Fruit fly (Drosophila melanogaster): ENCODE measurements around the gene Acbp2.

The Acbp2 gene

dm6 chr3L:7125289-7125955 is 6.2 kb upstream of the Acbp2 start, which contains the start of the genes msl-3 and BBS1 (continued):
- TF ChIP-seq CG10565 (GFP tag; optimal IDR thresholded peaks at IDR 0.05), result no peak
- TF ChIP-seq eyg (GFP tag; optimal IDR thresholded peaks at IDR 0.05), result no peak
- TF ChIP-seq CG12659 (GFP tag; optimal IDR thresholded peaks at IDR 0.05), result peak; percentile 56
- no peak for TF ChIP-seq CG13775 (GFP tag; optimal IDR thresholded peaks at IDR 0.05)
- no peak for TF ChIP-seq Meics (GFP tag; optimal IDR thresholded peaks at IDR 0.05)
- no peak for TF ChIP-seq gro (GFP tag; optimal IDR thresholded peaks at IDR 0.05)
- TF ChIP-seq CG1529 (GFP tag; optimal IDR thresholded peaks at IDR 0.05), result no peak
- TF ChIP-seq CG12942 (GFP tag; optimal IDR thresholded peaks at IDR 0.05), result no peak
- no peak for TF ChIP-seq sr (GFP tag; IDR thresholded peaks at IDR 0.05)
- no peak for TF ChIP-seq Hsf (GFP tag; optimal IDR thresholded peaks at IDR 0.05)
- no peak for TF ChIP-seq lola (GFP tag; optimal IDR thresholded peaks at IDR 0.05)
- no peak for TF ChIP-seq CG1233 (GFP tag; optimal IDR thresholded peaks at IDR 0.05)
- no peak for TF ChIP-seq corto (GFP tag; optimal IDR thresholded peaks at IDR 0.05)
- no peak for TF ChIP-seq lov (optimal IDR thresholded peaks at IDR 0.05)
- TF ChIP-seq lov (GFP tag; IDR thresholded peaks at IDR 0.05), result no peak
- TF ChIP-seq CG16815 (GFP tag; optimal IDR thresholded peaks at IDR 0.05), result no peak
- TF ChIP-seq chinmo (GFP tag; IDR thresholded peaks at IDR 0.05; ENCODE audit: partially characterized antibody), result no peak
- no peak for TF ChIP-seq CG4282 (GFP tag; optimal IDR thresholded peaks at IDR 0.05)
- no peak for TF ChIP-seq CG17802 (tag; optimal IDR thresholded peaks at IDR 0.05)
- TF ChIP-seq trh (GFP tag; optimal IDR thresholded peaks at IDR 0.05), result no peak
- TF ChIP-seq abd-A (tag; optimal IDR thresholded peaks at IDR 0.05), result no peak
- no peak; the same call in 2 of the 3 replicates for TF ChIP-seq CG11695 (GFP tag; IDR thresholded peaks at IDR 0.05)
- no peak for TF ChIP-seq Dip2 (GFP tag; IDR thresholded peaks at IDR 0.05)
- TF ChIP-seq Hmx (GFP tag; optimal IDR thresholded peaks at IDR 0.05), result no peak
- TF ChIP-seq CG11247 (GFP tag; IDR thresholded peaks at IDR 0.05), result no peak
- TF ChIP-seq grn (GFP tag; optimal IDR thresholded peaks at IDR 0.05), result no peak
- TF ChIP-seq CG18262 (tag; optimal IDR thresholded peaks at IDR 0.05), result no peak
- no peak for TF ChIP-seq ara (GFP tag; IDR thresholded peaks at IDR 0.05)
- peak; percentile 72 for TF ChIP-seq amos (GFP tag; IDR thresholded peaks at IDR 0.05; ENCODE audit: partially characterized antibody)
- peak; percentile 65 for TF ChIP-seq Scr (GFP tag; IDR thresholded peaks at IDR 0.05; ENCODE audit: partially characterized antibody)
- no peak for TF ChIP-seq ind (GFP tag; optimal IDR thresholded peaks at IDR 0.05)
- TF ChIP-seq dimm (GFP tag; IDR thresholded peaks at IDR 0.05), result no peak
- no peak for TF ChIP-seq CG3065 (GFP tag; optimal IDR thresholded peaks at IDR 0.05)
- peak; percentile 33; the same call in 1 of the 2 replicates for TF ChIP-seq inv (GFP tag; IDR thresholded peaks at IDR 0.05; ENCODE audit: partially characterized antibody)
- TF ChIP-seq Camta (GFP tag; optimal IDR thresholded peaks at IDR 0.05), result no peak
- peak; percentile 40 for TF ChIP-seq HmgZ (tag; optimal IDR thresholded peaks at IDR 0.05)
- no peak for TF ChIP-seq Hand (GFP tag; optimal IDR thresholded peaks at IDR 0.05)
- TF ChIP-seq HLH4C (GFP tag; IDR thresholded peaks at IDR 0.05; ENCODE audit: partially characterized antibody), result peak; percentile 81
- TF ChIP-seq ftz-f1 (GFP tag; optimal IDR thresholded peaks at IDR 0.05), result peak; percentile 34
- TF ChIP-seq emc (GFP tag; optimal IDR thresholded peaks at IDR 0.05), result no peak
- no peak for TF ChIP-seq ERR (GFP tag; optimal IDR thresholded peaks at IDR 0.05)
- 0 out of 2 replicates have a peak, but pooled peaks have one; percentile 4 for TF ChIP-seq Rfx (GFP tag; IDR thresholded peaks at IDR 0.05)
- TF ChIP-seq CG15601 (tag; optimal IDR thresholded peaks at IDR 0.05), result peak; percentile 66
- TF ChIP-seq CG16779 (GFP tag; IDR thresholded peaks at IDR 0.05), result no peak
- TF ChIP-seq CG32772 (GFP tag; IDR thresholded peaks at IDR 0.05), result no peak
- TF ChIP-seq CG17186 (GFP tag; optimal IDR thresholded peaks at IDR 0.05), result peak; percentile 39
- TF ChIP-seq CG34224 (GFP tag; IDR thresholded peaks at IDR 0.05; ENCODE audit: partially characterized antibody), result peak; percentile 69
- no peak for TF ChIP-seq fd64A (GFP tag; optimal IDR thresholded peaks at IDR 0.05)
- TF ChIP-seq lab (GFP tag; optimal IDR thresholded peaks at IDR 0.05), result peak; percentile 13
- no peak for TF ChIP-seq gce (GFP tag; IDR thresholded peaks at IDR 0.05)
